Worm (Caenorhabditis elegans) whole organism, late embryonic: ENCODE results near the gene rig-6.
A peak's percentile ranks its signal among the peaks of the same experiment; 100 is the strongest.

Experiments
- ama-1 ChIP-seq: fragments of 150-350 bp; optimal IDR thresholded peaks from 2 replicates; lab custom pipeline; 2014
- ceh-18 ChIP-seq: sonication (generic microtip); optimal IDR thresholded peaks from 2 replicates; lab custom pipeline; 2016; ENCODE audit warnings: missing genetic modification characterization, missing compliant biosample characterization
- ceh-2 ChIP-seq: sonication (generic microtip); optimal IDR thresholded peaks from 2 replicates; lab custom pipeline; 2016; ENCODE audit warnings: missing genotype, missing genetic modification characterization, missing compliant biosample characterization
- ceh-48 ChIP-seq: sonication (generic microtip); optimal IDR thresholded peaks from 2 replicates; lab custom pipeline; 2016; ENCODE audit warnings: missing genetic modification characterization, inconsistent platforms, missing compliant biosample characterization
- eyg-1 ChIP-seq: sonication (generic microtip); optimal IDR thresholded peaks from 2 replicates; lab custom pipeline; 2016; ENCODE audit warnings: missing genotype, missing genetic modification characterization, missing compliant biosample characterization
- fkh-10 ChIP-seq: fragments of 150-350 bp; optimal IDR thresholded peaks from 2 replicates; lab custom pipeline; 2014; ENCODE audit warnings: missing biosample characterization, missing genetic modification reagents, missing genetic modification characterization
- lim-6 ChIP-seq: sonication (generic microtip); optimal IDR thresholded peaks from 2 replicates; lab custom pipeline; 2016; ENCODE audit warnings: missing genetic modification characterization, missing compliant biosample characterization
- npax-4 ChIP-seq: sonication (generic microtip); optimal IDR thresholded peaks from 2 replicates; lab custom pipeline; 2016; ENCODE audit warnings: missing genetic modification characterization, missing compliant biosample characterization
- pqm-1 ChIP-seq: sonication (generic microtip); optimal IDR thresholded peaks from 2 replicates; lab custom pipeline; 2016; ENCODE audit warnings: missing genetic modification characterization, missing compliant biosample characterization
- rnt-1 ChIP-seq: sonication (generic microtip); optimal IDR thresholded peaks from 2 replicates; lab custom pipeline; 2016; ENCODE audit warnings: missing genetic modification characterization, missing compliant biosample characterization
- unc-86 ChIP-seq: sonication (generic microtip); optimal IDR thresholded peaks from 2 replicates; lab custom pipeline; 2016; ENCODE audit warnings: missing genetic modification characterization, missing compliant biosample characterization

DNA sequence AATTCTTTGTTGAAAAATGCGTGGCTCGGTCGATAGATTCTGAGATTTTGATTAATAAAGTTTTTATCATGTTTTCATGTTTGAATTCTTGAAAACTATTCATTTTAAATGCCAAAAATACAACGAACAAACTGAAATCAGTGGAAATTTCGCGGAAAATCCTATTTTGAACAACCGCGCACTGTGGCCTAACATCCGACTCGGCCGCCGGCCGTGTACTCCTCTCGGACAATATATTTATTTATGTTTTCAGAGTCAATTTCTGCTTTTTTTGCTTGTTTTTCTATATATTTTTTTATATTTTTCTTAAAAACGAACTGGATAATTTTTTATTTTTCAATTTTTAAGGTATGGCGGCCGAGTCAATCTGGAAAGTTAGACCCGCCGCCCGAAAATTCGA, 20.6 kb downstream of the rig-6 start, which contains the start of gene F26G1.1:
- TF ChIP-seq lim-6 (peak; percentile 50), rnt-1 (peak; percentile 12), pqm-1 (tag; lab: Kevin White, UChicago) (no peak), fkh-10 (no peak), eyg-1 (tag; lab: Kevin White, UChicago) (no peak), unc-86 (tag; lab: Kevin White, UChicago) (no peak), ceh-2 (peak; percentile 90), ceh-48 (tag; lab: Kevin White, UChicago) (no peak), ama-1 (lab: Kevin White, UChicago) (no peak), npax-4 (peak; percentile 17), ceh-18 (tag; lab: Kevin White, UChicago) (no peak)
